Worm (Caenorhabditis elegans) whole organism, L4 larva: Measurements from ENCODE around the gene D1022.2.

Source experiments
- F10B5.3 ChIP-seq: sonication (generic microtip); optimal IDR thresholded peaks from 2 replicates; lab custom pipeline; 2016; ENCODE audit warnings: mild to moderate bottlenecking, missing genetic modification characterization, missing compliant biosample characterization
- F44E2.7 ChIP-seq: fragments of 200-800 bp; sonication (Bioruptor generic); IDR thresholded peaks from 2 replicates; pipeline ENCODE4 v2.1.2; 2022; ENCODE audit warnings: missing genetic modification characterization, missing compliant biosample characterization
- F49E8.2 ChIP-seq: sonication (generic microtip); optimal IDR thresholded peaks from 2 replicates; lab custom pipeline; 2016; ENCODE audit warnings: missing compliant biosample characterization, mild to moderate bottlenecking, missing genetic modification characterization, borderline replicate concordance
- T20F7.1 ChIP-seq: fragments of 200-800 bp; sonication (Bioruptor generic); optimal IDR thresholded peaks from 2 replicates; lab custom pipeline; 2018; ENCODE audit warnings: mild to moderate bottlenecking, missing genetic modification characterization, missing compliant biosample characterization
- Y75B8A.6 ChIP-seq: fragments of 200-800 bp; sonication (Bioruptor generic); IDR thresholded peaks from 2 replicates; pipeline ENCODE4 v1.3.6; 2022; ENCODE audit warnings: missing genetic modification reagents, missing genetic modification characterization, missing compliant biosample characterization
- ZK546.5 ChIP-seq, 2 experiments: sonication (generic microtip); optimal IDR thresholded peaks; 2 replicates each; lab custom pipeline; 2017; ENCODE audit warnings: missing biosample characterization in 2 of 2, missing genetic modification characterization in 2 of 2
- aha-1 ChIP-seq: fragments of 150-350 bp; peaks from one replicate; lab custom pipeline; 2014; ENCODE audit warnings: missing biosample characterization, missing genetic modification characterization
- aly-2 ChIP-seq: sonication (generic microtip); optimal IDR thresholded peaks from 2 replicates; lab custom pipeline; 2018; ENCODE audit warnings: missing biosample characterization, missing genetic modification characterization
- ceh-20 ChIP-seq: fragments of 200-800 bp; sonication (Bioruptor generic); IDR thresholded peaks from 2 replicates; pipeline ENCODE4 v1.3.6; 2022; ENCODE audit warnings: missing genetic modification reagents, missing genetic modification characterization, missing compliant biosample characterization
- ceh-28 ChIP-seq: fragments of 150-350 bp; optimal IDR thresholded peaks from 2 replicates; lab custom pipeline; 2014; ENCODE audit warnings: missing biosample characterization, missing genetic modification reagents, missing genetic modification characterization
- ceh-44 ChIP-seq: fragments of 200-800 bp; sonication (Bioruptor generic); IDR thresholded peaks from 2 replicates; pipeline ENCODE4 v1.3.6; 2022; ENCODE audit warnings: missing genetic modification reagents, missing genetic modification characterization, missing compliant biosample characterization
- ceh-62 ChIP-seq: sonication (generic microtip); optimal IDR thresholded peaks from 2 replicates; lab custom pipeline; 2017; ENCODE audit warnings: missing biosample characterization, missing genetic modification characterization
- ces-1 ChIP-seq: fragments of 150-350 bp; sonication (generic microtip); optimal IDR thresholded peaks from 4 replicates; lab custom pipeline; 2014; ENCODE audit warnings: missing biosample characterization, missing genetic modification reagents, missing genetic modification characterization
- daf-19 ChIP-seq: fragments of 200-800 bp; sonication (Bioruptor generic); conservative IDR thresholded peaks from 2 replicates; pipeline ENCODE4 v1.3.6; 2022; ENCODE audit warnings: missing genetic modification characterization, missing compliant biosample characterization
- daf-8 ChIP-seq: fragments of 200-800 bp; sonication (Bioruptor generic); IDR thresholded peaks from 2 replicates; pipeline ENCODE4 v1.3.6; 2022; ENCODE audit warnings: missing genetic modification characterization, missing compliant biosample characterization
- dmd-8 ChIP-seq: fragments of 200-800 bp; sonication (Bioruptor generic); IDR thresholded peaks from 2 replicates; pipeline ENCODE4 v1.3.6; 2022; ENCODE audit warnings: missing genetic modification characterization, missing compliant biosample characterization
- dmd-9 ChIP-seq: fragments of 200-800 bp; sonication (Bioruptor generic); IDR thresholded peaks from 2 replicates; pipeline ENCODE4 v1.3.6; 2022; ENCODE audit warnings: missing genetic modification reagents, missing genetic modification characterization, missing compliant biosample characterization
- dve-1 ChIP-seq: sonication (generic microtip); optimal IDR thresholded peaks from 2 replicates; lab custom pipeline; 2017; ENCODE audit warnings: antibody characterized with exemption, mild to moderate bottlenecking, missing genetic modification characterization, missing compliant biosample characterization; ENCODE audit not compliant: insufficient read depth
- egl-27 ChIP-seq: sonication (generic microtip); optimal IDR thresholded peaks from 3 replicates; lab custom pipeline; 2017; ENCODE audit warnings: missing biosample characterization, missing genetic modification reagents, missing genetic modification characterization
- fkh-10 ChIP-seq: fragments of 150-350 bp; optimal IDR thresholded peaks from 2 replicates; lab custom pipeline; 2014; ENCODE audit warnings: missing biosample characterization, missing genetic modification reagents, missing genetic modification characterization
- gei-8 ChIP-seq: fragments of 200-800 bp; sonication (Bioruptor generic); optimal IDR thresholded peaks from 2 replicates; lab custom pipeline; 2018; ENCODE audit warnings: mild to moderate bottlenecking, missing genetic modification characterization, missing compliant biosample characterization
- hif-1 ChIP-seq, 2 experiments: sonication (generic microtip); optimal IDR thresholded peaks; 2 replicates each; lab custom pipeline; 2016 to 2017; ENCODE audit warnings: missing compliant biosample characterization in 2 of 2, missing genetic modification characterization in 2 of 2, missing genetic modification reagents in 2 of 2, missing genotype in 2 of 2, mild to moderate bottlenecking in 1 of 2
- hlh-30 ChIP-seq: sonication (generic microtip); optimal IDR thresholded peaks from 2 replicates; lab custom pipeline; 2017; ENCODE audit warnings: antibody characterized with exemption, mild to moderate bottlenecking, missing genetic modification characterization, missing compliant biosample characterization; ENCODE audit not compliant: insufficient read depth
- hmg-1.1 ChIP-seq: fragments of 200-800 bp; sonication (Bioruptor generic); IDR thresholded peaks from 2 replicates; pipeline ENCODE4 v1.3.6; 2022; ENCODE audit warnings: missing genetic modification reagents, missing genetic modification characterization, missing compliant biosample characterization
- jun-1 ChIP-seq: fragments of 150-350 bp; optimal IDR thresholded peaks from 2 replicates; lab custom pipeline; 2014; ENCODE audit warnings: missing biosample characterization, missing genetic modification reagents, missing genetic modification characterization
- lin-38 ChIP-seq: fragments of 200-800 bp; sonication (Bioruptor generic); IDR thresholded peaks from 2 replicates; pipeline ENCODE4 v1.3.6; 2022; ENCODE audit warnings: missing genetic modification reagents, missing genetic modification characterization, missing compliant biosample characterization
- madf-5 ChIP-seq, 2 experiments: fragments of 200-800 bp; sonication (Bioruptor generic); IDR thresholded peaks; 2 replicates each; pipeline ENCODE4 v1.3.6; 2022; ENCODE audit warnings: missing compliant biosample characterization in 2 of 2, missing genetic modification characterization in 2 of 2
- madf-9 ChIP-seq: fragments of 200-800 bp; sonication (Bioruptor generic); conservative IDR thresholded peaks from 2 replicates; pipeline ENCODE4 v1.3.6; 2022; ENCODE audit warnings: missing genetic modification reagents, missing genetic modification characterization, missing compliant biosample characterization
- mdl-1 ChIP-seq, 2 experiments: fragments of 150-350 bp in 1 of 2; sonication (generic microtip) in 1 of 2; optimal IDR thresholded peaks; 2 replicates each; lab custom pipeline; 2014 to 2017; ENCODE audit warnings: missing biosample characterization in 2 of 2, missing genetic modification characterization in 2 of 2
- mxl-2 ChIP-seq: fragments of 200-800 bp; sonication (Bioruptor generic); conservative IDR thresholded peaks from 2 replicates; pipeline ENCODE4 v1.3.6; 2022; ENCODE audit warnings: missing genetic modification reagents, missing genetic modification characterization, missing compliant biosample characterization
- nhr-111 ChIP-seq: fragments of 200-800 bp; sonication (Bioruptor generic); optimal IDR thresholded peaks from 2 replicates; lab custom pipeline; 2018; ENCODE audit warnings: mild to moderate bottlenecking, missing genetic modification characterization, missing compliant biosample characterization
- nhr-25 ChIP-seq: sonication (generic microtip); optimal IDR thresholded peaks from 2 replicates; lab custom pipeline; 2017; ENCODE audit warnings: missing genetic modification characterization, mild to moderate bottlenecking, missing compliant biosample characterization, antibody characterized with exemption, moderate library complexity, borderline replicate concordance; ENCODE audit not compliant: insufficient read depth
- nhr-28 ChIP-seq: fragments of 150-350 bp; optimal IDR thresholded peaks from 2 replicates; lab custom pipeline; 2014; ENCODE audit warnings: missing biosample characterization, missing genetic modification characterization
- nhr-76 ChIP-seq: fragments of 150-350 bp; optimal IDR thresholded peaks from 2 replicates; lab custom pipeline; 2014; ENCODE audit warnings: missing biosample characterization, missing genetic modification characterization
- nhr-77 ChIP-seq: fragments of 150-350 bp; optimal IDR thresholded peaks from 2 replicates; lab custom pipeline; 2014; ENCODE audit warnings: missing biosample characterization, missing genetic modification characterization
- pha-4 ChIP-seq, 2 experiments: fragments of 150-350 bp in 1 of 2; fragments of 200-800 bp in 1 of 2; sonication (Bioruptor generic) in 1 of 2; IDR thresholded peaks in 1 of 2; optimal IDR thresholded peaks in 1 of 2; 2 replicates each; pipeline versions ENCODE4 v1.3.6 to Lab custom; 2014 to 2022; ENCODE audit warnings: missing genetic modification characterization in 2 of 2, missing genetic modification reagents in 2 of 2, missing biosample characterization in 1 of 2, missing compliant biosample characterization in 1 of 2
- pqm-1 ChIP-seq: sonication (generic microtip); optimal IDR thresholded peaks from 2 replicates; lab custom pipeline; 2017; ENCODE audit warnings: missing biosample characterization, missing genetic modification characterization
- saeg-2 ChIP-seq: fragments of 200-800 bp; sonication (Bioruptor generic); IDR thresholded peaks from 2 replicates; pipeline ENCODE4 v1.3.6; 2022; ENCODE audit warnings: missing genetic modification reagents, missing genetic modification characterization, missing compliant biosample characterization
- sdz-12 ChIP-seq: fragments of 200-800 bp; sonication (Bioruptor generic); optimal IDR thresholded peaks from 2 replicates; lab custom pipeline; 2018; ENCODE audit warnings: mild to moderate bottlenecking, missing genetic modification characterization, missing compliant biosample characterization
- snpc-1.2 ChIP-seq: fragments of 200-800 bp; sonication (Bioruptor generic); IDR thresholded peaks from 2 replicates; pipeline ENCODE4 v1.3.6; 2022; ENCODE audit warnings: missing genetic modification reagents, missing genetic modification characterization, missing compliant biosample characterization
- spr-1 ChIP-seq: sonication (generic microtip); optimal IDR thresholded peaks from 2 replicates; lab custom pipeline; 2016; ENCODE audit warnings: mild to moderate bottlenecking, missing genetic modification characterization, missing compliant biosample characterization
- spr-3 ChIP-seq: fragments of 200-800 bp; sonication (Bioruptor generic); optimal IDR thresholded peaks from 2 replicates; lab custom pipeline; 2018; ENCODE audit warnings: mild to moderate bottlenecking, missing genetic modification characterization, missing compliant biosample characterization
- tag-97 ChIP-seq: fragments of 200-800 bp; sonication (Bioruptor generic); IDR thresholded peaks from 2 replicates; pipeline ENCODE4 v1.3.6; 2022; ENCODE audit warnings: missing genetic modification characterization, missing compliant biosample characterization
- unc-130 ChIP-seq: sonication (generic microtip); optimal IDR thresholded peaks from 2 replicates; lab custom pipeline; 2016; ENCODE audit warnings: missing genetic modification reagents, missing genetic modification characterization, missing compliant biosample characterization
- unc-39 ChIP-seq: sonication (generic microtip); optimal IDR thresholded peaks from 2 replicates; lab custom pipeline; 2017; ENCODE audit warnings: missing biosample characterization, missing genetic modification characterization
- zag-1 ChIP-seq: fragments of 150-350 bp; optimal IDR thresholded peaks from 2 replicates; lab custom pipeline; 2014; ENCODE audit warnings: missing biosample characterization, missing genetic modification characterization

D1022.2 gene

ce11 chrII:7469318-7469717 lies 10.0 kb downstream of the D1022.2 start:
- TF ChIP-seq ces-1 (GFP tag; lab: Kevin White, UChicago) (peak; percentile 40), unc-39 (tag; lab: Kevin White, UChicago) (no peak), F49E8.2 (tag; lab: Kevin White, UChicago) (no peak), fkh-10 (GFP tag; lab: Kevin White, UChicago) (peak; percentile 64)

ce11 chrII:7478487-7479234 lies 19.4 kb downstream of the D1022.2 start, which contains the start of the genes aka-1 and ubc-6:
Gene aka-1 (minus strand): TSS chrII:7478537.
Gene ubc-6 (plus strand): TSS chrII:7479187.
- TF ChIP-seq spr-1 = peak; percentile 86
- peak; percentile 95 for TF ChIP-seq daf-19 (GFP tag; lab: Robert Waterston, UW)
- TF ChIP-seq nhr-111 (GFP tag; lab: Kevin White, UChicago) = no peak
- 0 out of 2 replicates have a peak, but pooled peaks have one; percentile 24 for TF ChIP-seq F44E2.7 (GFP tag; lab: Robert Waterston, UW)
- TF ChIP-seq aly-2 (tag; lab: Kevin White, UChicago) = no peak
- peak; percentile 85 for TF ChIP-seq saeg-2 (GFP tag; lab: Robert Waterston, UW)
- peak; percentile 27 to 61 for TF ChIP-seq mdl-1 (tag; optimal IDR thresholded peaks at IDR 0.05; lab: Kevin White, UChicago)
- peak; percentile 94 for TF ChIP-seq unc-130
- peak; percentile 34 for TF ChIP-seq nhr-25 (tag; lab: Kevin White, UChicago)
- TF ChIP-seq ZK546.5 (tag; optimal IDR thresholded peaks at IDR 0.05; lab: Kevin White, UChicago) = no peak
- TF ChIP-seq F10B5.3 (tag; lab: Kevin White, UChicago) = no peak
- TF ChIP-seq hlh-30 (tag; lab: Kevin White, UChicago) = peak; percentile 92
- no peak for TF ChIP-seq ceh-62 (tag; lab: Kevin White, UChicago)
- TF ChIP-seq madf-5 (GFP tag; IDR thresholded peaks at IDR 0.05; lab: Robert Waterston, UW) = peak; percentile 34 to 85; a peak in 2 of 4 replicates
- TF ChIP-seq gei-8 (GFP tag; lab: Kevin White, UChicago) = peak; percentile 11
- TF ChIP-seq hmg-1.1 (GFP tag; lab: Robert Waterston, UW) = peak; percentile 91
- TF ChIP-seq pqm-1 = no peak
- TF ChIP-seq pha-4 (GFP tag; IDR thresholded peaks at IDR 0.05; lab: Robert Waterston, UW) = peak; percentile 94
- peak; percentile 44 for TF ChIP-seq pha-4 (tag; optimal IDR thresholded peaks at IDR 0.05; lab: Kevin White, UChicago)
- peak; percentile 70; the same call in 1 of the 2 replicates for TF ChIP-seq mxl-2 (GFP tag; lab: Robert Waterston, UW)
- TF ChIP-seq jun-1 = peak; percentile 21
- TF ChIP-seq sdz-12 = no peak
- peak; percentile 89 for TF ChIP-seq dmd-9 (GFP tag; lab: Robert Waterston, UW)
- no peak for TF ChIP-seq unc-39 (tag; lab: Kevin White, UChicago)
- peak; percentile 91 for TF ChIP-seq dve-1 (tag; lab: Kevin White, UChicago)
- TF ChIP-seq ceh-28 = no peak
- no peak for TF ChIP-seq zag-1 (tag; lab: Kevin White, UChicago)
- peak; percentile 88 for TF ChIP-seq ceh-44
- no peak for TF ChIP-seq egl-27 (tag; lab: Kevin White, UChicago)
- TF ChIP-seq ces-1 (GFP tag; lab: Kevin White, UChicago) = peak; percentile 24
- peak; percentile 71; the same call in 1 of the 2 replicates for TF ChIP-seq dmd-8 (GFP tag; lab: Robert Waterston, UW)
- TF ChIP-seq lin-38 = peak; percentile 95
- TF ChIP-seq aha-1 = peak; percentile 44
- peak; percentile 89 for TF ChIP-seq T20F7.1 (GFP tag; lab: Kevin White, UChicago)
- peak; percentile 61 for TF ChIP-seq nhr-77 (tag; lab: Kevin White, UChicago)
- peak; percentile 31 to 83 for TF ChIP-seq hif-1 (tag; optimal IDR thresholded peaks at IDR 0.05; lab: Kevin White, UChicago)
- peak; percentile 62 for TF ChIP-seq nhr-28
- TF ChIP-seq daf-8 (GFP tag; lab: Robert Waterston, UW) = no peak
- TF ChIP-seq snpc-1.2 = peak; percentile 83
- peak; percentile 32 for TF ChIP-seq spr-3 (GFP tag; lab: Kevin White, UChicago)
- peak; percentile 8 for TF ChIP-seq nhr-76 (tag; lab: Kevin White, UChicago)
- TF ChIP-seq madf-9 (GFP tag; lab: Robert Waterston, UW) = peak; percentile 91
- TF ChIP-seq Y75B8A.6 (GFP tag; lab: Robert Waterston, UW) = peak; percentile 72
- no peak for TF ChIP-seq tag-97 (GFP tag; lab: Robert Waterston, UW)
- peak; percentile 95 for TF ChIP-seq ceh-20 (GFP tag; lab: Robert Waterston, UW)
